Worm (Caenorhabditis elegans) whole organism, L3 larva: Measurements from ENCODE around the gene C25E10.17.

ENCODE experiments used
- R02D3.7 ChIP-seq: fragments of 150-350 bp; optimal IDR thresholded peaks from 2 replicates; lab custom pipeline; 2014; ENCODE audit warnings: missing biosample characterization, missing genetic modification characterization
- ZK546.5 ChIP-seq: sonication (generic microtip); optimal IDR thresholded peaks from 2 replicates; lab custom pipeline; 2017; ENCODE audit warnings: missing biosample characterization, missing genetic modification characterization
- aly-2 ChIP-seq: fragments of 150-350 bp; optimal IDR thresholded peaks from 2 replicates; lab custom pipeline; 2014; ENCODE audit warnings: missing biosample characterization, missing genetic modification characterization
- ama-1 ChIP-seq: fragments of 150-350 bp; optimal IDR thresholded peaks from 2 replicates; lab custom pipeline; 2018
- ceh-16 ChIP-seq: sonication (generic microtip); optimal IDR thresholded peaks from 2 replicates; lab custom pipeline; 2017; ENCODE audit warnings: missing biosample characterization, missing genetic modification characterization
- ceh-28 ChIP-seq: fragments of 150-350 bp; optimal IDR thresholded peaks from 2 replicates; lab custom pipeline; 2014; ENCODE audit warnings: missing biosample characterization, missing genetic modification reagents, missing genetic modification characterization
- ceh-82 ChIP-seq: fragments of 150-350 bp; optimal IDR thresholded peaks from 2 replicates; lab custom pipeline; 2014; ENCODE audit warnings: missing biosample characterization, missing genetic modification characterization
- ceh-9 ChIP-seq: sonication (generic microtip); optimal IDR thresholded peaks from 2 replicates; lab custom pipeline; 2018; ENCODE audit warnings: missing biosample characterization, missing genetic modification characterization
- daf-12 ChIP-seq: fragments of 150-350 bp; optimal IDR thresholded peaks from 2 replicates; lab custom pipeline; 2014; ENCODE audit warnings: missing biosample characterization, missing genetic modification reagents, missing genetic modification characterization
- egl-27 ChIP-seq: sonication (generic microtip); optimal IDR thresholded peaks from 4 replicates; lab custom pipeline; 2017; ENCODE audit warnings: missing biosample characterization, missing genetic modification reagents, missing genetic modification characterization
- egl-5 ChIP-seq: fragments of 150-350 bp; optimal IDR thresholded peaks from 2 replicates; lab custom pipeline; 2017; ENCODE audit warnings: missing biosample characterization, missing genetic modification reagents, missing genetic modification characterization, inconsistent platforms
- elt-1 ChIP-seq: fragments of 150-350 bp; optimal IDR thresholded peaks from 2 replicates; lab custom pipeline; 2014; ENCODE audit warnings: missing biosample characterization, missing genetic modification characterization
- elt-2 ChIP-seq: sonication (generic microtip); optimal IDR thresholded peaks from 2 replicates; lab custom pipeline; 2016; ENCODE audit warnings: missing genetic modification reagents, mild to moderate bottlenecking, missing genetic modification characterization, missing compliant biosample characterization
- elt-3 ChIP-seq, 3 experiments: fragments of 150-350 bp in 1 of 3; sonication (generic microtip) in 2 of 3; optimal IDR thresholded peaks; 2 replicates in 2 of 3; 4 replicates in 1 of 3; lab custom pipeline; 2014 to 2017; ENCODE audit warnings: missing biosample characterization in 3 of 3, missing genetic modification characterization in 3 of 3
- eor-1 ChIP-seq, 2 experiments: fragments of 150-350 bp; optimal IDR thresholded peaks; 2 replicates each; lab custom pipeline; 2014 to 2018; ENCODE audit warnings: missing biosample characterization in 2 of 2, missing genetic modification characterization in 2 of 2
- fkh-10 ChIP-seq: sonication (generic microtip); optimal IDR thresholded peaks from 2 replicates; lab custom pipeline; 2017; ENCODE audit warnings: missing biosample characterization, missing genetic modification reagents, missing genetic modification characterization
- fkh-2 ChIP-seq: fragments of 150-350 bp; optimal IDR thresholded peaks from 2 replicates; lab custom pipeline; 2014; ENCODE audit warnings: missing biosample characterization, missing genetic modification reagents, missing genetic modification characterization
- fos-1 ChIP-seq: fragments of 150-350 bp; optimal IDR thresholded peaks from 2 replicates; lab custom pipeline; 2014; ENCODE audit warnings: missing biosample characterization, missing genetic modification characterization
- hmg-11 ChIP-seq: sonication (generic microtip); optimal IDR thresholded peaks from 2 replicates; lab custom pipeline; 2016; ENCODE audit warnings: missing genetic modification characterization, missing compliant biosample characterization
- jun-1 ChIP-seq: fragments of 150-350 bp; optimal IDR thresholded peaks from 2 replicates; lab custom pipeline; 2014; ENCODE audit warnings: missing biosample characterization, missing genetic modification reagents, missing genetic modification characterization
- lin-15B ChIP-seq: fragments of 150-350 bp; optimal IDR thresholded peaks from 2 replicates; lab custom pipeline; 2014; ENCODE audit warnings: missing biosample characterization, missing genetic modification characterization
- lin-39 ChIP-seq: fragments of 150-350 bp; optimal IDR thresholded peaks from 2 replicates; lab custom pipeline; 2018; ENCODE audit warnings: missing biosample characterization, missing genetic modification reagents, missing genetic modification characterization
- lsy-12 ChIP-seq: sonication (generic microtip); optimal IDR thresholded peaks from 2 replicates; lab custom pipeline; 2016; ENCODE audit warnings: mild to moderate bottlenecking, missing genetic modification characterization, missing compliant biosample characterization
- mdl-1 ChIP-seq: fragments of 150-350 bp; optimal IDR thresholded peaks from 2 replicates; lab custom pipeline; 2014; ENCODE audit warnings: missing biosample characterization, missing genetic modification characterization
- mml-1 ChIP-seq: fragments of 150-350 bp; sonication (generic microtip); optimal IDR thresholded peaks from 3 replicates; lab custom pipeline; 2014; ENCODE audit warnings: missing biosample characterization, missing genetic modification characterization
- nfya-1 ChIP-seq: sonication (generic microtip); optimal IDR thresholded peaks from 2 replicates; lab custom pipeline; 2017; ENCODE audit warnings: missing genetic modification characterization, mild to moderate bottlenecking, missing compliant biosample characterization, antibody characterized with exemption, moderate library complexity; ENCODE audit not compliant: insufficient read depth
- nhr-11 ChIP-seq: fragments of 150-350 bp; optimal IDR thresholded peaks from 2 replicates; lab custom pipeline; 2014; ENCODE audit warnings: missing biosample characterization, missing genetic modification characterization
- nhr-12 ChIP-seq: fragments of 150-350 bp; optimal IDR thresholded peaks from 2 replicates; lab custom pipeline; 2014; ENCODE audit warnings: missing biosample characterization, missing genetic modification characterization
- nhr-23 ChIP-seq: fragments of 150-350 bp; optimal IDR thresholded peaks from 2 replicates; lab custom pipeline; 2014; ENCODE audit warnings: missing biosample characterization, missing genetic modification reagents, missing genetic modification characterization
- nhr-237 ChIP-seq: fragments of 150-350 bp; optimal IDR thresholded peaks from 2 replicates; lab custom pipeline; 2014; ENCODE audit warnings: missing biosample characterization, missing genetic modification characterization
- nhr-25 ChIP-seq: sonication (generic microtip); optimal IDR thresholded peaks from 2 replicates; lab custom pipeline; 2017; ENCODE audit warnings: missing biosample characterization, missing genetic modification characterization
- nhr-28 ChIP-seq: fragments of 150-350 bp; optimal IDR thresholded peaks from 2 replicates; lab custom pipeline; 2014; ENCODE audit warnings: missing biosample characterization, missing genetic modification characterization
- nhr-43 ChIP-seq: sonication (generic microtip); optimal IDR thresholded peaks from 2 replicates; lab custom pipeline; 2016; ENCODE audit warnings: mild to moderate bottlenecking, missing genetic modification characterization, missing compliant biosample characterization; ENCODE audit not compliant: poor library complexity, severe bottlenecking
- nhr-67 ChIP-seq: fragments of 150-350 bp; optimal IDR thresholded peaks from 2 replicates; lab custom pipeline; 2014; ENCODE audit warnings: missing biosample characterization, missing genetic modification characterization
- nhr-76 ChIP-seq: fragments of 150-350 bp; sonication (generic microtip); optimal IDR thresholded peaks from 5 replicates; lab custom pipeline; 2014; ENCODE audit warnings: missing biosample characterization, missing genetic modification characterization
- nhr-77 ChIP-seq: fragments of 150-350 bp; optimal IDR thresholded peaks from 2 replicates; lab custom pipeline; 2014; ENCODE audit warnings: missing biosample characterization, missing genetic modification characterization
- pha-4 ChIP-seq: fragments of 150-350 bp; optimal IDR thresholded peaks from 2 replicates; lab custom pipeline; 2014; ENCODE audit warnings: missing biosample characterization, missing genetic modification reagents, missing genetic modification characterization
- pqm-1 ChIP-seq: fragments of 150-350 bp; optimal IDR thresholded peaks from 2 replicates; lab custom pipeline; 2017; ENCODE audit warnings: missing biosample characterization, missing genetic modification characterization, inconsistent platforms
- sea-2 ChIP-seq: fragments of 150-350 bp; sonication (generic microtip); optimal IDR thresholded peaks from 4 replicates; lab custom pipeline; 2014; ENCODE audit warnings: missing biosample characterization, missing genetic modification reagents, missing genetic modification characterization
- skn-1 ChIP-seq: fragments of 150-350 bp; optimal IDR thresholded peaks from 2 replicates; lab custom pipeline; 2014; ENCODE audit warnings: missing biosample characterization, missing genetic modification characterization
- snpc-4 ChIP-seq: fragments of 150-350 bp; optimal IDR thresholded peaks from 2 replicates; lab custom pipeline; 2014; ENCODE audit warnings: missing biosample characterization, missing genetic modification characterization
- tbx-2 ChIP-seq: sonication (generic microtip); optimal IDR thresholded peaks from 2 replicates; lab custom pipeline; 2016; ENCODE audit warnings: mild to moderate bottlenecking, missing genetic modification characterization, missing compliant biosample characterization
- unc-39 ChIP-seq: sonication (generic microtip); optimal IDR thresholded peaks from 4 replicates; lab custom pipeline; 2017; ENCODE audit warnings: missing biosample characterization, missing genetic modification characterization
- unc-62 ChIP-seq: fragments of 150-350 bp; sonication (generic microtip); optimal IDR thresholded peaks from 4 replicates; lab custom pipeline; 2014; ENCODE audit warnings: missing biosample characterization, missing genetic modification reagents, missing genetic modification characterization
- zag-1 ChIP-seq: fragments of 150-350 bp; optimal IDR thresholded peaks from 2 replicates; lab custom pipeline; 2014; ENCODE audit warnings: missing biosample characterization, missing genetic modification characterization
- ztf-11 ChIP-seq: fragments of 150-350 bp; optimal IDR thresholded peaks from 2 replicates; lab custom pipeline; 2014; ENCODE audit warnings: missing biosample characterization, missing genetic modification characterization
- ztf-4 ChIP-seq: fragments of 150-350 bp; optimal IDR thresholded peaks from 2 replicates; lab custom pipeline; 2014; ENCODE audit warnings: missing biosample characterization, missing genetic modification characterization

C25E10.17 gene

ce11 chrV:9047555-9048049 lies at the start of gene C25E10.17:
Gene C25E10.17, minus strand, starts transcription at chrV:9047605.
- TF ChIP-seq nhr-11 (tag; lab: Kevin White, UChicago) = peak; percentile 23
- TF ChIP-seq unc-39 (tag; lab: Kevin White, UChicago) = no peak
- TF ChIP-seq nhr-237 (tag; lab: Kevin White, UChicago) = no peak
- TF ChIP-seq, all 47 proteins: peak for 1

- TF ChIP-seq ama-1 (lab: Kevin White, UChicago) (peak; percentile 55), lin-39 (tag; lab: Kevin White, UChicago) (peak; percentile 20), tbx-2 (tag; lab: Kevin White, UChicago) (no peak)
- TF ChIP-seq, all 47 proteins: peak for 2
Measured at ce11 chrV:9096674-9097073, 49.3 kb upstream of the C25E10.17 start.

ce11 chrV:9095613-9096317 lies 48.4 kb upstream of the C25E10.17 start, which contains the start of gene F21C10.10:
Gene F21C10.10, plus strand, starts transcription at chrV:9096267.
- TF ChIP-seq hmg-11 (tag; lab: Kevin White, UChicago) = peak; percentile 62
- peak; percentile 84 for TF ChIP-seq egl-5 (tag; lab: Kevin White, UChicago)
- TF ChIP-seq sea-2 (GFP tag; lab: Kevin White, UChicago) = no peak
- peak; percentile 98 for TF ChIP-seq nhr-43 (tag; lab: Kevin White, UChicago)
- TF ChIP-seq egl-27 (tag; lab: Kevin White, UChicago) = peak; percentile 54
- TF ChIP-seq pqm-1 (tag; lab: Kevin White, UChicago) = peak; percentile 89
- no peak for TF ChIP-seq eor-1 (tag; optimal IDR thresholded peaks at IDR 0.05; lab: Kevin White, UChicago)
- peak; percentile 23 for TF ChIP-seq nhr-77 (tag; lab: Kevin White, UChicago)
- TF ChIP-seq skn-1 (tag; lab: Kevin White, UChicago) = peak; percentile 6
- peak; percentile 47 for TF ChIP-seq unc-62 (GFP tag; lab: Kevin White, UChicago)
- no peak for TF ChIP-seq elt-1
- peak; percentile 84 for TF ChIP-seq lin-39 (tag; lab: Kevin White, UChicago)
- TF ChIP-seq fos-1 (tag; lab: Kevin White, UChicago) = peak; percentile 15
- peak; percentile 65 for TF ChIP-seq ztf-4 (tag; lab: Kevin White, UChicago)
- no peak for TF ChIP-seq ama-1 (lab: Kevin White, UChicago)
- TF ChIP-seq fkh-10 (GFP tag; lab: Kevin White, UChicago) = no peak
- peak; percentile 89 for TF ChIP-seq mdl-1 (tag; lab: Kevin White, UChicago)
- no peak for TF ChIP-seq unc-39 (tag; lab: Kevin White, UChicago)
- no peak for TF ChIP-seq zag-1 (tag; lab: Kevin White, UChicago)
- TF ChIP-seq ceh-9 (tag; lab: Kevin White, UChicago) = no peak
- peak; percentile 33 for TF ChIP-seq nhr-11 (tag; lab: Kevin White, UChicago)
- peak; percentile 94 for TF ChIP-seq nhr-25 (tag; lab: Kevin White, UChicago)
- TF ChIP-seq mml-1 = peak; percentile 82
- TF ChIP-seq nhr-23 = peak; percentile 95
- TF ChIP-seq lin-15B (tag; lab: Kevin White, UChicago) = no peak
- TF ChIP-seq nhr-28 (tag; lab: Kevin White, UChicago) = no peak
- peak; percentile 80 for TF ChIP-seq ceh-28 (tag; lab: Kevin White, UChicago)
- TF ChIP-seq R02D3.7 = peak; percentile 19
- TF ChIP-seq aly-2 = no peak
- TF ChIP-seq lsy-12 = peak; percentile 41
- no peak for TF ChIP-seq ZK546.5
- TF ChIP-seq jun-1 (tag; lab: Kevin White, UChicago) = peak; percentile 91
- no peak for TF ChIP-seq daf-12 (tag; lab: Kevin White, UChicago)
- TF ChIP-seq ceh-82 = no peak
- TF ChIP-seq pha-4 (tag; lab: Kevin White, UChicago) = peak; percentile 96
- TF ChIP-seq tbx-2 (tag; lab: Kevin White, UChicago) = peak; percentile 57
- no peak for TF ChIP-seq nhr-12 (tag; lab: Kevin White, UChicago)
- TF ChIP-seq ceh-16 (tag; lab: Kevin White, UChicago) = no peak
- peak in 2 of 3 experiments; percentile 43 to 81 for TF ChIP-seq elt-3 (tag; optimal IDR thresholded peaks at IDR 0.05; lab: Kevin White, UChicago)
- peak; percentile 92 for TF ChIP-seq nhr-76 (tag; lab: Kevin White, UChicago)
- no peak for TF ChIP-seq fkh-2 (tag; lab: Kevin White, UChicago)
- no peak for TF ChIP-seq nhr-67 (tag; lab: Kevin White, UChicago)
- peak; percentile 55 for TF ChIP-seq snpc-4 (tag; lab: Kevin White, UChicago)
- TF ChIP-seq nfya-1 (tag; lab: Kevin White, UChicago) = peak; percentile 85
- no peak for TF ChIP-seq nhr-237 (tag; lab: Kevin White, UChicago)
- no peak for TF ChIP-seq ztf-11 (tag; lab: Kevin White, UChicago)
- TF ChIP-seq elt-2 (tag; lab: Kevin White, UChicago) = peak; percentile 93
